Worm (Caenorhabditis elegans): ENCODE measurements around the gene R13A5.7.

The R13A5.7 gene

ce11 chrIII:7533012-7533411, 36.9 kb downstream of the R13A5.7 start:
- no peak for TF ChIP-seq ztf-1 (GFP tag; conservative IDR thresholded peaks at IDR 0.05)
- TF ChIP-seq aly-2 (tag; optimal IDR thresholded peaks at IDR 0.05): no peak
- peak in 1 of 2 experiments; percentile 8 for TF ChIP-seq lsy-2 (tag; optimal IDR thresholded peaks at IDR 0.05)
- TF ChIP-seq mdl-1 (tag; optimal IDR thresholded peaks at IDR 0.05): no peak
- peak; percentile 54 for TF ChIP-seq unc-55 (GFP tag; optimal IDR thresholded peaks at IDR 0.05)
- TF ChIP-seq ama-1 (optimal IDR thresholded peaks at IDR 0.05): no peak
- TF ChIP-seq gmeb-1 (tag; optimal IDR thresholded peaks at IDR 0.05): no peak
- TF ChIP-seq sma-3 (GFP tag; optimal IDR thresholded peaks at IDR 0.05): no peak
- TF ChIP-seq mbf-1 (tag; optimal IDR thresholded peaks at IDR 0.05): no peak
- no peak for TF ChIP-seq peb-1 (tag; optimal IDR thresholded peaks at IDR 0.05)
- TF ChIP-seq nhr-77 (tag; optimal IDR thresholded peaks at IDR 0.05): no peak
- TF ChIP-seq nhr-23 (tag; optimal IDR thresholded peaks at IDR 0.05): no peak
- no peak for TF ChIP-seq nhr-11 (tag; optimal IDR thresholded peaks at IDR 0.05)
- TF ChIP-seq zag-1 (tag; optimal IDR thresholded peaks at IDR 0.05): no peak
- no peak for TF ChIP-seq C34F6.9 (tag; optimal IDR thresholded peaks at IDR 0.05)
- TF ChIP-seq sem-4 (tag; optimal IDR thresholded peaks at IDR 0.05): no peak
- peak; percentile 13 for TF ChIP-seq mab-5 (tag; optimal IDR thresholded peaks at IDR 0.05)
- TF ChIP-seq nhr-237 (tag; optimal IDR thresholded peaks at IDR 0.05): no peak

- TF ChIP-seq lin-11 (tag; optimal IDR thresholded peaks at IDR 0.05) (no peak), unc-62 (GFP tag; optimal IDR thresholded peaks at IDR 0.05) (no peak), nhr-129 (tag; optimal IDR thresholded peaks at IDR 0.05) (no peak), mab-5 (tag; optimal IDR thresholded peaks at IDR 0.05) (no peak), gmeb-1 (tag; optimal IDR thresholded peaks at IDR 0.05) (no peak), C34F6.9 (tag; optimal IDR thresholded peaks at IDR 0.05) (no peak), crh-2 (tag; optimal IDR thresholded peaks at IDR 0.05) (no peak), snpc-4 (tag; optimal IDR thresholded peaks at IDR 0.05) (no peak), egl-27 (tag; optimal IDR thresholded peaks at IDR 0.05) (no peak), F13H6.1 (tag; optimal IDR thresholded peaks at IDR 0.05) (no peak), elt-1 (tag; optimal IDR thresholded peaks at IDR 0.05) (no peak), sem-4 (tag; optimal IDR thresholded peaks at IDR 0.05) (no peak), lin-13 (GFP tag; optimal IDR thresholded peaks at IDR 0.05) (no peak), zag-1 (tag; optimal IDR thresholded peaks at IDR 0.05) (no peak), ceh-82 (tag; optimal IDR thresholded peaks at IDR 0.05) (no peak)
These were observed 38.5 kb downstream of the R13A5.7 start for ce11 chrIII:7531385-7531784.

ce11 chrIII:7530830-7531229, 39.1 kb downstream of the R13A5.7 start:
- TF ChIP-seq nhr-77 (tag; optimal IDR thresholded peaks at IDR 0.05) (no peak), lsy-2 (tag; optimal IDR thresholded peaks at IDR 0.05) (peak in 1 of 2 experiments; percentile 19), zag-1 (tag; optimal IDR thresholded peaks at IDR 0.05) (no peak)

ce11 chrIII:7530108-7530507, 39.8 kb downstream of the R13A5.7 start:
- TF ChIP-seq ceh-16 (tag; optimal IDR thresholded peaks at IDR 0.05): no peak
- peak; percentile 8 for TF ChIP-seq mab-5 (tag; optimal IDR thresholded peaks at IDR 0.05)

- TF ChIP-seq lsy-2 (tag; optimal IDR thresholded peaks at IDR 0.05) (peak in 1 of 2 experiments; percentile 64), sma-3 (GFP tag; optimal IDR thresholded peaks at IDR 0.05) (no peak), gmeb-1 (tag; optimal IDR thresholded peaks at IDR 0.05) (no peak), unc-39 (tag; optimal IDR thresholded peaks at IDR 0.05) (no peak)
These were observed 42.9 kb downstream of the R13A5.7 start for ce11 chrIII:7526974-7527466.

- TF ChIP-seq nhr-21 (tag; optimal IDR thresholded peaks at IDR 0.05) (no peak), unc-62 (GFP tag; optimal IDR thresholded peaks at IDR 0.05) (no peak), unc-55 (GFP tag; optimal IDR thresholded peaks at IDR 0.05) (peak; percentile 18), sma-9 (GFP tag; optimal IDR thresholded peaks at IDR 0.05) (no peak), sma-9 (tag; optimal IDR thresholded peaks at IDR 0.05) (no peak), mdl-1 (tag; optimal IDR thresholded peaks at IDR 0.05) (no peak), mab-5 (tag; optimal IDR thresholded peaks at IDR 0.05) (peak; percentile 63), R02D3.7 (tag; optimal IDR thresholded peaks at IDR 0.05) (no peak), alr-1 (tag; optimal IDR thresholded peaks at IDR 0.05) (no peak), nhr-129 (tag; optimal IDR thresholded peaks at IDR 0.05) (peak; percentile 46), ceh-16 (tag; optimal IDR thresholded peaks at IDR 0.05) (no peak), lin-11 (tag; optimal IDR thresholded peaks at IDR 0.05) (no peak), lsy-2 (tag; optimal IDR thresholded peaks at IDR 0.05) (peak; percentile 17 to 86)
These were observed 45.0 kb downstream of the R13A5.7 start for ce11 chrIII:7524830-7525344.

Data from whole organism, L2 larva.